Worm (Caenorhabditis elegans) whole organism, L2 larva: ENCODE results near the gene lin-38.

Source experiments
- F13H6.1 ChIP-seq: sonication (generic microtip); optimal IDR thresholded peaks from 2 replicates; lab custom pipeline; 2016; ENCODE audit warnings: missing genetic modification characterization, missing compliant biosample characterization
- ZK546.5 ChIP-seq: sonication (generic microtip); optimal IDR thresholded peaks from 2 replicates; lab custom pipeline; 2017; ENCODE audit warnings: missing biosample characterization, missing genetic modification characterization
- alr-1 ChIP-seq: fragments of 150-350 bp; optimal IDR thresholded peaks from 2 replicates; lab custom pipeline; 2014; ENCODE audit warnings: missing biosample characterization, missing genetic modification characterization
- aly-2 ChIP-seq: fragments of 150-350 bp; optimal IDR thresholded peaks from 2 replicates; lab custom pipeline; 2014; ENCODE audit warnings: missing biosample characterization, missing genetic modification characterization
- blmp-1 ChIP-seq: sonication (generic microtip); optimal IDR thresholded peaks from 2 replicates; lab custom pipeline; 2017; ENCODE audit warnings: missing genetic modification characterization, mild to moderate bottlenecking, missing compliant biosample characterization, antibody characterized with exemption, moderate library complexity; ENCODE audit not compliant: insufficient read depth
- ceh-16 ChIP-seq: fragments of 150-350 bp; optimal IDR thresholded peaks from 2 replicates; lab custom pipeline; 2014; ENCODE audit warnings: missing biosample characterization, missing genetic modification characterization
- crh-2 ChIP-seq: sonication (generic microtip); optimal IDR thresholded peaks from 2 replicates; lab custom pipeline; 2017; ENCODE audit warnings: missing biosample characterization, missing genetic modification characterization
- egl-27 ChIP-seq: sonication (generic microtip); optimal IDR thresholded peaks from 3 replicates; lab custom pipeline; 2017; ENCODE audit warnings: missing biosample characterization, missing genetic modification reagents, missing genetic modification characterization
- elt-3 ChIP-seq: sonication (generic microtip); optimal IDR thresholded peaks from 2 replicates; lab custom pipeline; 2017; ENCODE audit warnings: missing biosample characterization, missing genetic modification characterization
- fos-1 ChIP-seq: fragments of 150-350 bp; optimal IDR thresholded peaks from 2 replicates; lab custom pipeline; 2014; ENCODE audit warnings: missing biosample characterization, missing genetic modification characterization
- lin-13 ChIP-seq: fragments of 150-350 bp; optimal IDR thresholded peaks from 2 replicates; lab custom pipeline; 2014; ENCODE audit warnings: missing biosample characterization, missing genetic modification reagents, missing genetic modification characterization
- lsy-2 ChIP-seq, 2 experiments: fragments of 150-350 bp in 1 of 2; sonication (generic microtip) in 1 of 2; optimal IDR thresholded peaks; 2 replicates each; lab custom pipeline; 2014 to 2017; ENCODE audit warnings: missing biosample characterization in 2 of 2, missing genetic modification characterization in 2 of 2
- mab-5 ChIP-seq: fragments of 150-350 bp; optimal IDR thresholded peaks from 2 replicates; lab custom pipeline; 2014; ENCODE audit warnings: missing biosample characterization, missing genetic modification characterization
- mbf-1 ChIP-seq: sonication (generic microtip); optimal IDR thresholded peaks from 2 replicates; lab custom pipeline; 2017; ENCODE audit warnings: missing biosample characterization, missing genetic modification characterization
- mdl-1 ChIP-seq, 2 experiments: fragments of 150-350 bp in 1 of 2; sonication (generic microtip) in 1 of 2; optimal IDR thresholded peaks; 2 replicates each; lab custom pipeline; 2017; ENCODE audit warnings: missing biosample characterization in 2 of 2, missing genetic modification characterization in 2 of 2
- nhr-10 ChIP-seq: sonication (generic microtip); optimal IDR thresholded peaks from 2 replicates; lab custom pipeline; 2017; ENCODE audit warnings: missing biosample characterization, missing genetic modification characterization
- nhr-11 ChIP-seq: fragments of 150-350 bp; optimal IDR thresholded peaks from 2 replicates; lab custom pipeline; 2014; ENCODE audit warnings: missing biosample characterization, missing genetic modification characterization
- nhr-129 ChIP-seq: fragments of 150-350 bp; optimal IDR thresholded peaks from 2 replicates; lab custom pipeline; 2014; ENCODE audit warnings: missing biosample characterization, missing genetic modification characterization
- nhr-21 ChIP-seq: fragments of 150-350 bp; optimal IDR thresholded peaks from 2 replicates; lab custom pipeline; 2014; ENCODE audit warnings: missing biosample characterization, missing genetic modification characterization
- nhr-23 ChIP-seq: fragments of 150-350 bp; optimal IDR thresholded peaks from 2 replicates; lab custom pipeline; 2014; ENCODE audit warnings: missing biosample characterization, missing genetic modification reagents, missing genetic modification characterization
- nhr-237 ChIP-seq: fragments of 150-350 bp; optimal IDR thresholded peaks from 2 replicates; lab custom pipeline; 2014; ENCODE audit warnings: missing biosample characterization, missing genetic modification characterization
- nhr-25 ChIP-seq: fragments of 150-350 bp; sonication (generic microtip); optimal IDR thresholded peaks from 3 replicates; lab custom pipeline; 2014; ENCODE audit warnings: missing biosample characterization, missing genetic modification characterization
- nhr-6 ChIP-seq: fragments of 150-350 bp; optimal IDR thresholded peaks from 2 replicates; lab custom pipeline; 2014; ENCODE audit warnings: missing biosample characterization, missing genetic modification characterization
- nhr-77 ChIP-seq: fragments of 150-350 bp; optimal IDR thresholded peaks from 2 replicates; lab custom pipeline; 2014; ENCODE audit warnings: missing biosample characterization, missing genetic modification characterization
- peb-1 ChIP-seq: fragments of 150-350 bp; optimal IDR thresholded peaks from 2 replicates; lab custom pipeline; 2014; ENCODE audit warnings: missing biosample characterization, missing genetic modification characterization
- sem-4 ChIP-seq: fragments of 150-350 bp; optimal IDR thresholded peaks from 2 replicates; lab custom pipeline; 2014; ENCODE audit warnings: missing biosample characterization, missing genetic modification reagents, missing genetic modification characterization
- skn-1 ChIP-seq: sonication (generic microtip); optimal IDR thresholded peaks from 2 replicates; lab custom pipeline; 2017; ENCODE audit warnings: missing biosample characterization, missing genetic modification characterization
- sma-3 ChIP-seq: sonication (generic microtip); optimal IDR thresholded peaks from 2 replicates; lab custom pipeline; 2016; ENCODE audit warnings: missing genetic modification reagents, missing genetic modification characterization, missing compliant biosample characterization
- snpc-4 ChIP-seq: fragments of 150-350 bp; optimal IDR thresholded peaks from 2 replicates; lab custom pipeline; 2014; ENCODE audit warnings: missing biosample characterization, missing genetic modification characterization
- unc-39 ChIP-seq: fragments of 150-350 bp; optimal IDR thresholded peaks from 2 replicates; lab custom pipeline; 2014; ENCODE audit warnings: missing biosample characterization, missing genetic modification characterization
- unc-55 ChIP-seq: fragments of 150-350 bp; sonication (generic microtip); optimal IDR thresholded peaks from 3 replicates; lab custom pipeline; 2014; ENCODE audit warnings: missing biosample characterization, missing genetic modification reagents, missing genetic modification characterization
- zag-1 ChIP-seq: fragments of 150-350 bp; optimal IDR thresholded peaks from 2 replicates; lab custom pipeline; 2014; ENCODE audit warnings: missing biosample characterization, missing genetic modification characterization
- ztf-1 ChIP-seq: fragments of 200-800 bp; sonication (Bioruptor generic); conservative IDR thresholded peaks from 2 replicates; pipeline ENCODE4 v1.3.6; 2022; ENCODE audit warnings: missing genetic modification characterization, missing compliant biosample characterization
- ztf-11 ChIP-seq: sonication (generic microtip); optimal IDR thresholded peaks from 2 replicates; lab custom pipeline; 2017; ENCODE audit warnings: missing biosample characterization, missing genetic modification characterization
- ztf-4 ChIP-seq: fragments of 150-350 bp; optimal IDR thresholded peaks from 2 replicates; lab custom pipeline; 2014; ENCODE audit warnings: missing biosample characterization, missing genetic modification characterization

The lin-38 gene

DNA sequence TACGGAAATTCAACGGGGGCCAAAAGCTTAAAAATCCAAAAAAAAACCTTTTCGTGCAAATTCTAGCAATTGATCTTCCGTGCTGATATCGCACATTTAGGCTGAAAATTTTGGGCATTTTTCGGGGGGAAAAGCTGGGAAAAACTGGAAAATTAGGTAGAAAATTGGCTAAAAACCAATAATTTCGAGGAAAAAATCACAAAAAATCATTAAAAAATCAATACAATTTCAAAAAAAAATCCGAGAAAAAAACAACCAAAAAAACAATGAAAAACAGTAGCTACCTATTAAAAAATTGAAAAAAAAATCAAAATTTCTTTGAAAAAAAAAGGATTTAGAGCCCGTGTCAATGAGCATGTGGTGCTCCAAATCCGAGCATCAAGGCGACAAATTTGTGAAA is 7.9 kb upstream of the lin-38 start, which contains the start of gene Y48E1B.3:
TSS of gene Y48E1B.3 (minus strand) at position 101 of the 400 bp plus-strand sequence.
- TF ChIP-seq peb-1 (tag; lab: Kevin White, UChicago) = no peak
- no peak for TF ChIP-seq aly-2 (tag; lab: Kevin White, UChicago)
- no peak for TF ChIP-seq nhr-25
- no peak for TF ChIP-seq nhr-77 (tag; lab: Kevin White, UChicago)
- TF ChIP-seq F13H6.1 (tag; lab: Kevin White, UChicago) = no peak
- TF ChIP-seq egl-27 = no peak
- no peak for TF ChIP-seq nhr-237 (tag; lab: Kevin White, UChicago)
- no peak for TF ChIP-seq ceh-16 (tag; lab: Kevin White, UChicago)
- TF ChIP-seq mbf-1 (tag; lab: Kevin White, UChicago) = no peak
- TF ChIP-seq mab-5 (tag; lab: Kevin White, UChicago) = no peak
- no peak for TF ChIP-seq skn-1 (tag; lab: Kevin White, UChicago)
- TF ChIP-seq lin-13 (GFP tag; lab: Kevin White, UChicago) = no peak
- no peak for TF ChIP-seq alr-1 (tag; lab: Kevin White, UChicago)
- TF ChIP-seq unc-55 = no peak
- TF ChIP-seq ztf-11 (tag; lab: Kevin White, UChicago) = no peak
- TF ChIP-seq ztf-1 (GFP tag; lab: Robert Waterston, UW) = no peak
- no peak for TF ChIP-seq nhr-11 (tag; lab: Kevin White, UChicago)
- TF ChIP-seq ztf-4 (tag; lab: Kevin White, UChicago) = no peak
- TF ChIP-seq ZK546.5 (tag; lab: Kevin White, UChicago) = no peak

ce11 chrII:13574395-13574794 is 1.3 kb upstream of the lin-38 start:
- TF ChIP-seq ceh-16 (tag; lab: Kevin White, UChicago) (no peak), nhr-6 (tag; lab: Kevin White, UChicago) (no peak), elt-3 (tag; lab: Kevin White, UChicago) (no peak), blmp-1 (no peak), zag-1 (no peak), nhr-23 (tag; lab: Kevin White, UChicago) (no peak), mdl-1 (tag; optimal IDR thresholded peaks at IDR 0.05; lab: Kevin White, UChicago) (no peak), nhr-129 (tag; lab: Kevin White, UChicago) (no peak), ztf-4 (tag; lab: Kevin White, UChicago) (no peak), unc-39 (tag; lab: Kevin White, UChicago) (no peak), nhr-77 (tag; lab: Kevin White, UChicago) (no peak), sem-4 (tag; lab: Kevin White, UChicago) (no peak)

DNA sequence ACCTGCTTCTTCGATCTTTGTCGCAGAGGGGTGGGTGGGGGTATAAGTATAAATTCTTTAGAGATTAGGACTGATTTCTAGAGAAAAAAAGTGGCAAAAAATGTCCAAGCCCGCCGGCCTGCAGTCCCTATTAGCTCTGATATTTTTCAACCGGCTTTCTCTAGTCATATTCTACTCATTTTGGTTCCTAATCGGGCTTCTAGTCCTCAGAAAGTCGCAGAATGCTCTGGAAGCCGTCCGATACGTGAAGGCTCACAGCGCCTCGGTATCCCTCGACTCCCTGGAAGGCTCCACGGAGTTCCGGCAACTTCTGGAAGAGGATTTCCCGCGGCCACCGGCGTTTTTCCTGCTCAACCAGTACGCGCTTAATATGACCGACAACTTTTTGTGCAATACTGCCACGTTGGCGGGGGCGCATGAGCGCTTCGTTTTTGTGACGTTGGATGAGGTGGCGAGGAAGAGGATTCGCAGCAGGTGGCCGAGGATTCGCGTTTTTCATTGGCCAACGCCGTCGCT is 10.0 kb downstream of the lin-38 start, which contains the start of gene Y48E1B.8:
TSS of gene Y48E1B.8 (plus strand) at position 51 of the 516 bp plus-strand sequence.
- no peak for TF ChIP-seq snpc-4 (tag; lab: Kevin White, UChicago)
- no peak for TF ChIP-seq lin-13 (GFP tag; lab: Kevin White, UChicago)
- no peak for TF ChIP-seq crh-2 (tag; lab: Kevin White, UChicago)
- no peak for TF ChIP-seq nhr-10 (tag; lab: Kevin White, UChicago)
- TF ChIP-seq ceh-16 (tag; lab: Kevin White, UChicago) = no peak
- TF ChIP-seq ztf-11 (tag; lab: Kevin White, UChicago) = no peak
- no peak for TF ChIP-seq nhr-6 (tag; lab: Kevin White, UChicago)
- TF ChIP-seq alr-1 (tag; lab: Kevin White, UChicago) = no peak

ce11 chrII:13590461-13590860 is 14.7 kb downstream of the lin-38 start, which contains the start of gene clec-145:
TSS of gene clec-145 (minus strand) at chrII:13590561.
- TF ChIP-seq lsy-2 (tag; optimal IDR thresholded peaks at IDR 0.05; lab: Kevin White, UChicago) (no peak), nhr-11 (tag; lab: Kevin White, UChicago) (no peak), fos-1 (tag; lab: Kevin White, UChicago) (no peak)

- TF ChIP-seq ceh-16 (tag; lab: Kevin White, UChicago) = no peak
- TF ChIP-seq nhr-21 (tag; lab: Kevin White, UChicago) = no peak
- TF ChIP-seq sma-3 (GFP tag; lab: Kevin White, UChicago) = peak; percentile 27
Observed at ce11 chrII:13593659-13594221, 18.0 kb downstream of the lin-38 start, which contains the start of gene clec-146. TSS of gene clec-146 (minus strand) at chrII:13593774.
